Fruit fly (Drosophila melanogaster): Measurements from ENCODE around the gene wds.

The wds gene

dm6 chrX:2580319-2581008 lies 5.3 kb upstream of the wds start, which contains the start of the genes Vha36-3 and AANATL7:
Vha36-3 (minus strand) TSS chrX:2580560.
AANATL7 (plus strand) TSS chrX:2580958.
- no peak for TF ChIP-seq CG6854 (GFP tag; optimal IDR thresholded peaks at IDR 0.05)
- TF ChIP-seq Hr39 (GFP tag; optimal IDR thresholded peaks at IDR 0.05): no peak
- TF ChIP-seq Smox (GFP tag; optimal IDR thresholded peaks at IDR 0.05): no peak
- TF ChIP-seq CG10631 (GFP tag; optimal IDR thresholded peaks at IDR 0.05): no peak
- TF ChIP-seq CG16779 (tag; optimal IDR thresholded peaks at IDR 0.05): no peak
- no peak for TF ChIP-seq CG15336 (GFP tag; IDR thresholded peaks at IDR 0.05)
- TF ChIP-seq svp (GFP tag): no peak

dm6 chrX:2581793-2582503 lies 3.8 kb upstream of the wds start:
- TF ChIP-seq CG7368 (GFP tag; optimal IDR thresholded peaks at IDR 0.05) (peak; percentile 39), Eip78C (GFP tag) (peak; percentile 68), CG34406 (GFP tag; optimal IDR thresholded peaks at IDR 0.05) (no peak), CG10631 (GFP tag; optimal IDR thresholded peaks at IDR 0.05) (no peak), OdsH (GFP tag; optimal IDR thresholded peaks at IDR 0.05) (peak; percentile 45), Sox15 (GFP tag; optimal IDR thresholded peaks at IDR 0.05) (no peak), Gug (GFP tag; IDR thresholded peaks at IDR 0.05) (peak; percentile 50), CG6276 (GFP tag; optimal IDR thresholded peaks at IDR 0.05) (peak; percentile 10), pdm3 (GFP tag; optimal IDR thresholded peaks at IDR 0.05) (peak; percentile 41), net (GFP tag; optimal IDR thresholded peaks at IDR 0.05) (no peak), Hr39 (GFP tag; optimal IDR thresholded peaks at IDR 0.05) (peak; percentile 23), Met (GFP tag; optimal IDR thresholded peaks at IDR 0.05) (peak; percentile 28), CG11762 (GFP tag; optimal IDR thresholded peaks at IDR 0.05; ENCODE audit: insufficient read depth) (no peak), Sox14 (GFP tag; optimal IDR thresholded peaks at IDR 0.05) (no peak), Smox (GFP tag; optimal IDR thresholded peaks at IDR 0.05) (peak; percentile 8), svp (GFP tag) (peak; percentile 61), Hr38 (GFP tag; optimal IDR thresholded peaks at IDR 0.05) (no peak), Lpt (GFP tag; optimal IDR thresholded peaks at IDR 0.05) (no peak), Eip93F (GFP tag; optimal IDR thresholded peaks at IDR 0.05) (no peak), CG3032 (tag; optimal IDR thresholded peaks at IDR 0.05) (no peak), Blimp-1 (GFP tag; optimal IDR thresholded peaks at IDR 0.05) (no peak), Ets96B (tag; optimal IDR thresholded peaks at IDR 0.05) (no peak), CG8319 (GFP tag; optimal IDR thresholded peaks at IDR 0.05) (no peak), CG11294 (GFP tag; IDR thresholded peaks at IDR 0.05) (peak; percentile 47), CG8119 (GFP tag; IDR thresholded peaks at IDR 0.05) (peak; percentile 34; the same call in 1 of the 3 replicates), eg (GFP tag; IDR thresholded peaks at IDR 0.05) (peak; percentile 68), lz (GFP tag; optimal IDR thresholded peaks at IDR 0.05) (peak; percentile 15), salr (GFP tag; optimal IDR thresholded peaks at IDR 0.05) (no peak), CG16779 (tag; optimal IDR thresholded peaks at IDR 0.05) (no peak), CG15336 (GFP tag; IDR thresholded peaks at IDR 0.05) (0 out of 2 replicates have a peak, but pooled peaks have one; percentile 28), CG32006 (GFP tag; optimal IDR thresholded peaks at IDR 0.05) (peak; percentile 58), Ets21C (GFP tag; optimal IDR thresholded peaks at IDR 0.05) (no peak), CG6163 (GFP tag; IDR thresholded peaks at IDR 0.05) (peak; percentile 62; the same call in 2 of the 3 replicates), CG4318 (GFP tag; optimal IDR thresholded peaks at IDR 0.05) (peak; percentile 15), topi (GFP tag; optimal IDR thresholded peaks at IDR 0.05) (peak; percentile 19), fd59A (GFP tag; optimal IDR thresholded peaks at IDR 0.05) (no peak), acj6 (GFP tag; optimal IDR thresholded peaks at IDR 0.05) (peak; percentile 1), CG6808 (GFP tag; optimal IDR thresholded peaks at IDR 0.05) (no peak), CG6854 (GFP tag; optimal IDR thresholded peaks at IDR 0.05) (no peak), CG10669 (GFP tag; optimal IDR thresholded peaks at IDR 0.05) (peak; percentile 5), ss (GFP tag; optimal IDR thresholded peaks at IDR 0.05) (no peak), Eip75B (GFP tag; optimal IDR thresholded peaks at IDR 0.05) (peak; percentile 26), cyc (GFP tag; optimal IDR thresholded peaks at IDR 0.05) (peak; percentile 3), esn (GFP tag; optimal IDR thresholded peaks at IDR 0.05) (peak; percentile 28), CG11902 (GFP tag; optimal IDR thresholded peaks at IDR 0.05) (no peak), Sox102F (GFP tag; optimal IDR thresholded peaks at IDR 0.05) (no peak)

Measured in whole organism, prepupa.